Fruit fly (Drosophila melanogaster) whole organism, pupa: ENCODE data around the gene CG14853.

Source experiments
- CG10348 ChIP-seq: fragments of 200-800 bp; sonication (Bioruptor generic); IDR thresholded peaks from 2 replicates; pipeline ENCODE4 v1.3.6; 2022; ENCODE audit warnings: missing biosample characterization, missing genetic modification characterization
- CG13204 ChIP-seq: fragments of 200-800 bp; sonication (Bioruptor generic); optimal IDR thresholded peaks from 2 replicates; lab custom pipeline; 2018; ENCODE audit warnings: missing biosample characterization, mild to moderate bottlenecking, missing genetic modification characterization, moderate library complexity
- CG14655 ChIP-seq: fragments of 200-800 bp; sonication (Bioruptor generic); optimal IDR thresholded peaks from 3 replicates; lab custom pipeline; 2017; ENCODE audit warnings: mild to moderate bottlenecking, missing biosample characterization, missing genetic modification reagents, missing genetic modification characterization
- CG34367 ChIP-seq: fragments of 200-800 bp; sonication (Bioruptor generic); optimal IDR thresholded peaks from 2 replicates; lab custom pipeline; 2018; ENCODE audit warnings: missing biosample characterization, mild to moderate bottlenecking, missing genetic modification characterization
- CG8159 ChIP-seq: fragments of 200-800 bp; sonication (Bioruptor generic); optimal IDR thresholded peaks from 3 replicates; lab custom pipeline; 2018; ENCODE audit warnings: missing biosample characterization, mild to moderate bottlenecking, missing genetic modification characterization, moderate library complexity
- CG8301 ChIP-seq: fragments of 200-800 bp; sonication (Bioruptor generic); optimal IDR thresholded peaks from 2 replicates; lab custom pipeline; 2018; ENCODE audit warnings: missing biosample characterization, mild to moderate bottlenecking, missing genetic modification characterization
- D1 ChIP-seq: fragments of 200-800 bp; sonication (Bioruptor generic); optimal IDR thresholded peaks from 2 replicates; lab custom pipeline; 2018; ENCODE audit warnings: missing biosample characterization, mild to moderate bottlenecking, missing genetic modification characterization, moderate library complexity
- Ets98B ChIP-seq: fragments of 200-800 bp; sonication (Bioruptor generic); IDR thresholded peaks from 2 replicates; pipeline ENCODE4 v1.3.6; 2022; ENCODE audit warnings: missing biosample characterization, missing genetic modification characterization
- gl ChIP-seq: fragments of 200-800 bp; sonication (Bioruptor generic); optimal IDR thresholded peaks from 2 replicates; lab custom pipeline; 2018; ENCODE audit warnings: missing biosample characterization, mild to moderate bottlenecking, missing genetic modification characterization
- rn ChIP-seq: fragments of 200-800 bp; sonication (Bioruptor generic); IDR thresholded peaks from 2 replicates; pipeline ENCODE4 v1.3.6; 2022; ENCODE audit warnings: missing biosample characterization, missing genetic modification characterization

dm6 chr3R:14565065-14565977 lies 44.1 kb upstream of the CG14853 start, which contains the start of gene CG14852:
- TF ChIP-seq rn (GFP tag; lab: Robert Waterston, UW) (no peak), Ets98B (GFP tag; lab: Robert Waterston, UW) (no peak), CG13204 (GFP tag; lab: Kevin White, UChicago) (no peak), gl (tag; lab: Kevin White, UChicago) (no peak), CG8159 (no peak), CG10348 (GFP tag; lab: Robert Waterston, UW) (no peak), CG8301 (tag; lab: Kevin White, UChicago) (no peak), CG34367 (tag; lab: Kevin White, UChicago) (no peak), CG14655 (GFP tag; lab: Kevin White, UChicago) (no peak), D1 (tag; lab: Kevin White, UChicago) (no peak)
